Worm (Caenorhabditis elegans) whole organism, L4 larva: ENCODE measurements around the gene srd-7.
A peak's percentile ranks its signal among the peaks of the same experiment; 100 is the strongest.

Experiments
- D1046.2 ChIP-seq: fragments of 200-800 bp; sonication (Bioruptor generic); IDR thresholded peaks from 2 replicates; pipeline ENCODE4 v1.3.6; 2022; ENCODE audit warnings: missing genetic modification characterization, missing compliant biosample characterization
- F49E8.2 ChIP-seq: sonication (generic microtip); optimal IDR thresholded peaks from 2 replicates; lab custom pipeline; 2016; ENCODE audit warnings: missing compliant biosample characterization, mild to moderate bottlenecking, missing genetic modification characterization, borderline replicate concordance
- Y5F2A.4 ChIP-seq: fragments of 200-800 bp; sonication (Bioruptor generic); optimal IDR thresholded peaks from 2 replicates; lab custom pipeline; 2018; ENCODE audit warnings: mild to moderate bottlenecking, missing genetic modification characterization, missing compliant biosample characterization
- aly-2 ChIP-seq: sonication (generic microtip); optimal IDR thresholded peaks from 2 replicates; lab custom pipeline; 2018; ENCODE audit warnings: missing biosample characterization, missing genetic modification characterization
- ama-1 ChIP-seq: fragments of 150-350 bp; optimal IDR thresholded peaks from 2 replicates; lab custom pipeline; 2014; ENCODE audit warnings: inconsistent platforms, mixed read lengths
- ceh-20 ChIP-seq: fragments of 200-800 bp; sonication (Bioruptor generic); IDR thresholded peaks from 2 replicates; pipeline ENCODE4 v1.3.6; 2022; ENCODE audit warnings: missing genetic modification reagents, missing genetic modification characterization, missing compliant biosample characterization
- ceh-28 ChIP-seq: fragments of 150-350 bp; optimal IDR thresholded peaks from 2 replicates; lab custom pipeline; 2014; ENCODE audit warnings: missing biosample characterization, missing genetic modification reagents, missing genetic modification characterization
- ceh-32 ChIP-seq: sonication (generic microtip); optimal IDR thresholded peaks from 2 replicates; lab custom pipeline; 2016; ENCODE audit warnings: mild to moderate bottlenecking, missing genetic modification characterization, missing compliant biosample characterization; ENCODE audit not compliant: poor library complexity
- ceh-62 ChIP-seq: sonication (generic microtip); optimal IDR thresholded peaks from 2 replicates; lab custom pipeline; 2017; ENCODE audit warnings: missing biosample characterization, missing genetic modification characterization
- cey-2 ChIP-seq: sonication (generic microtip); optimal IDR thresholded peaks from 3 replicates; lab custom pipeline; 2017; ENCODE audit warnings: missing genetic modification characterization, mild to moderate bottlenecking, missing compliant biosample characterization, antibody characterized with exemption, borderline replicate concordance; ENCODE audit not compliant: insufficient read depth
- daf-12 ChIP-seq: fragments of 150-350 bp; optimal IDR thresholded peaks from 2 replicates; lab custom pipeline; 2014; ENCODE audit warnings: missing biosample characterization, missing genetic modification reagents, missing genetic modification characterization
- daf-16 ChIP-seq, 3 experiments: sonication (generic microtip); optimal IDR thresholded peaks; 2 replicates each; lab custom pipeline; 2016 to 2017; ENCODE audit warnings: missing genetic modification characterization in 3 of 3, missing genetic modification reagents in 3 of 3, mild to moderate bottlenecking in 2 of 3, missing compliant biosample characterization in 2 of 3, missing biosample characterization in 1 of 3, moderate library complexity in 1 of 3
- daf-19 ChIP-seq: fragments of 200-800 bp; sonication (Bioruptor generic); conservative IDR thresholded peaks from 2 replicates; pipeline ENCODE4 v1.3.6; 2022; ENCODE audit warnings: missing genetic modification characterization, missing compliant biosample characterization
- dmd-6 ChIP-seq: fragments of 200-800 bp; sonication (Bioruptor generic); IDR thresholded peaks from 2 replicates; pipeline ENCODE4 v1.3.6; 2022; ENCODE audit warnings: missing genetic modification reagents, missing genetic modification characterization, missing compliant biosample characterization
- dpl-1 ChIP-seq: fragments of 150-350 bp; optimal IDR thresholded peaks from 2 replicates; lab custom pipeline; 2014; ENCODE audit warnings: missing biosample characterization, missing genetic modification reagents, missing genetic modification characterization
- dve-1 ChIP-seq: sonication (generic microtip); optimal IDR thresholded peaks from 2 replicates; lab custom pipeline; 2017; ENCODE audit warnings: antibody characterized with exemption, mild to moderate bottlenecking, missing genetic modification characterization, missing compliant biosample characterization; ENCODE audit not compliant: insufficient read depth
- egl-43 ChIP-seq: fragments of 200-800 bp; sonication (Bioruptor generic); IDR thresholded peaks from 2 replicates; pipeline ENCODE4 v1.3.6; 2022; ENCODE audit warnings: missing genetic modification reagents, missing genetic modification characterization, missing compliant biosample characterization
- fkh-10 ChIP-seq: fragments of 150-350 bp; optimal IDR thresholded peaks from 2 replicates; lab custom pipeline; 2014; ENCODE audit warnings: missing biosample characterization, missing genetic modification reagents, missing genetic modification characterization
- hlh-11 ChIP-seq: fragments of 200-800 bp; sonication (Bioruptor generic); optimal IDR thresholded peaks from 2 replicates; lab custom pipeline; 2018; ENCODE audit warnings: mild to moderate bottlenecking, missing genetic modification characterization, missing compliant biosample characterization
- hlh-30 ChIP-seq: sonication (generic microtip); optimal IDR thresholded peaks from 2 replicates; lab custom pipeline; 2017; ENCODE audit warnings: antibody characterized with exemption, mild to moderate bottlenecking, missing genetic modification characterization, missing compliant biosample characterization; ENCODE audit not compliant: insufficient read depth
- lin-1 ChIP-seq: fragments of 200-800 bp; sonication (Bioruptor generic); IDR thresholded peaks from 2 replicates; pipeline ENCODE4 v1.3.6; 2022; ENCODE audit warnings: missing genetic modification reagents, missing genetic modification characterization, missing compliant biosample characterization
- lin-29 ChIP-seq: fragments of 200-800 bp; sonication (Bioruptor generic); IDR thresholded peaks from 2 replicates; pipeline ENCODE4 v1.3.6; 2022; ENCODE audit warnings: missing genetic modification reagents, missing genetic modification characterization, missing compliant biosample characterization
- lsy-2 ChIP-seq, 2 experiments: fragments of 150-350 bp in 1 of 2; sonication (generic microtip) in 1 of 2; optimal IDR thresholded peaks; 2 replicates each; lab custom pipeline; 2014 to 2017; ENCODE audit warnings: missing biosample characterization in 2 of 2, missing genetic modification characterization in 2 of 2
- madf-5 ChIP-seq, 2 experiments: fragments of 200-800 bp; sonication (Bioruptor generic); IDR thresholded peaks; 2 replicates each; pipeline ENCODE4 v1.3.6; 2022; ENCODE audit warnings: missing compliant biosample characterization in 2 of 2, missing genetic modification characterization in 2 of 2
- mdl-1 ChIP-seq, 2 experiments: fragments of 150-350 bp in 1 of 2; sonication (generic microtip) in 1 of 2; optimal IDR thresholded peaks; 2 replicates each; lab custom pipeline; 2014 to 2017; ENCODE audit warnings: missing biosample characterization in 2 of 2, missing genetic modification characterization in 2 of 2
- mdt-29 ChIP-seq: fragments of 200-800 bp; sonication (Bioruptor generic); IDR thresholded peaks from 2 replicates; pipeline ENCODE4 v1.3.6; 2022; ENCODE audit warnings: missing genetic modification reagents, missing genetic modification characterization, missing compliant biosample characterization
- mes-2 ChIP-seq: sonication (generic microtip); optimal IDR thresholded peaks from 2 replicates; lab custom pipeline; 2016; ENCODE audit warnings: missing genotype, mild to moderate bottlenecking, missing genetic modification characterization, missing compliant biosample characterization; ENCODE audit not compliant: poor library complexity, severe bottlenecking
- mxl-2 ChIP-seq: fragments of 200-800 bp; sonication (Bioruptor generic); conservative IDR thresholded peaks from 2 replicates; pipeline ENCODE4 v1.3.6; 2022; ENCODE audit warnings: missing genetic modification reagents, missing genetic modification characterization, missing compliant biosample characterization
- mxl-3 ChIP-seq: fragments of 200-800 bp; sonication (Bioruptor generic); optimal IDR thresholded peaks from 2 replicates; lab custom pipeline; 2018; ENCODE audit warnings: mild to moderate bottlenecking, missing genetic modification characterization, missing compliant biosample characterization
- nhr-25 ChIP-seq: sonication (generic microtip); optimal IDR thresholded peaks from 2 replicates; lab custom pipeline; 2017; ENCODE audit warnings: missing genetic modification characterization, mild to moderate bottlenecking, missing compliant biosample characterization, antibody characterized with exemption, moderate library complexity, borderline replicate concordance; ENCODE audit not compliant: insufficient read depth
- nhr-28 ChIP-seq: fragments of 150-350 bp; optimal IDR thresholded peaks from 2 replicates; lab custom pipeline; 2014; ENCODE audit warnings: missing biosample characterization, missing genetic modification characterization
- nhr-48 ChIP-seq: sonication (generic microtip); optimal IDR thresholded peaks from 2 replicates; lab custom pipeline; 2016; ENCODE audit warnings: mild to moderate bottlenecking, missing genetic modification characterization, missing compliant biosample characterization
- pha-4 ChIP-seq, 2 experiments: fragments of 150-350 bp in 1 of 2; fragments of 200-800 bp in 1 of 2; sonication (Bioruptor generic) in 1 of 2; IDR thresholded peaks in 1 of 2; optimal IDR thresholded peaks in 1 of 2; 2 replicates each; pipeline versions ENCODE4 v1.3.6 to Lab custom; 2014 to 2022; ENCODE audit warnings: missing genetic modification characterization in 2 of 2, missing genetic modification reagents in 2 of 2, missing biosample characterization in 1 of 2, missing compliant biosample characterization in 1 of 2
- saeg-2 ChIP-seq: fragments of 200-800 bp; sonication (Bioruptor generic); IDR thresholded peaks from 2 replicates; pipeline ENCODE4 v1.3.6; 2022; ENCODE audit warnings: missing genetic modification reagents, missing genetic modification characterization, missing compliant biosample characterization
- snpc-1.2 ChIP-seq: fragments of 200-800 bp; sonication (Bioruptor generic); IDR thresholded peaks from 2 replicates; pipeline ENCODE4 v1.3.6; 2022; ENCODE audit warnings: missing genetic modification reagents, missing genetic modification characterization, missing compliant biosample characterization
- spr-3 ChIP-seq: fragments of 200-800 bp; sonication (Bioruptor generic); optimal IDR thresholded peaks from 2 replicates; lab custom pipeline; 2018; ENCODE audit warnings: mild to moderate bottlenecking, missing genetic modification characterization, missing compliant biosample characterization
- tag-97 ChIP-seq: fragments of 200-800 bp; sonication (Bioruptor generic); IDR thresholded peaks from 2 replicates; pipeline ENCODE4 v1.3.6; 2022; ENCODE audit warnings: missing genetic modification characterization, missing compliant biosample characterization
- unc-130 ChIP-seq: sonication (generic microtip); optimal IDR thresholded peaks from 2 replicates; lab custom pipeline; 2016; ENCODE audit warnings: missing genetic modification reagents, missing genetic modification characterization, missing compliant biosample characterization
- unc-62 ChIP-seq, 3 experiments: fragments of 150-350 bp in 1 of 3; sonication (generic microtip); optimal IDR thresholded peaks in 2 of 3; peaks in 1 of 3; 1 replicate in 1 of 3; 2 replicates in 2 of 3; lab custom pipeline; 2014 to 2017; ENCODE audit warnings: missing biosample characterization in 3 of 3, missing genetic modification characterization in 3 of 3, missing genetic modification reagents in 3 of 3, missing genotype in 1 of 3
- vab-7 ChIP-seq: fragments of 200-800 bp; sonication (Bioruptor generic); IDR thresholded peaks from 2 replicates; pipeline ENCODE4 v1.3.6; 2022; ENCODE audit warnings: missing genetic modification reagents, missing genetic modification characterization, missing compliant biosample characterization
- zfp-2 ChIP-seq: sonication (generic microtip); optimal IDR thresholded peaks from 2 replicates; lab custom pipeline; 2016; ENCODE audit warnings: mild to moderate bottlenecking, missing genetic modification characterization, missing compliant biosample characterization
- zip-11 ChIP-seq: fragments of 200-800 bp; sonication (Bioruptor generic); IDR thresholded peaks from 2 replicates; pipeline ENCODE4 v1.3.6; 2022; ENCODE audit warnings: missing genetic modification characterization, missing compliant biosample characterization
- ztf-7 ChIP-seq: fragments of 150-350 bp; optimal IDR thresholded peaks from 2 replicates; lab custom pipeline; 2014; ENCODE audit warnings: missing biosample characterization, missing genetic modification characterization

The srd-7 gene

ce11 chrIV:10795678-10796077, 9.0 kb upstream of the srd-7 start (continued):
- TF ChIP-seq D1046.2 (GFP tag; lab: Robert Waterston, UW) (no peak), unc-130 (GFP tag; lab: Kevin White, UChicago) (no peak), mxl-2 (GFP tag; lab: Robert Waterston, UW) (no peak), Y5F2A.4 (GFP tag; lab: Kevin White, UChicago) (no peak), F49E8.2 (tag; lab: Kevin White, UChicago) (no peak), lin-29 (GFP tag; lab: Robert Waterston, UW) (no peak), ceh-32 (no peak), mes-2 (no peak), ceh-20 (no peak), lin-1 (GFP tag; lab: Robert Waterston, UW) (no peak), daf-19 (GFP tag; lab: Robert Waterston, UW) (no peak), hlh-11 (tag; lab: Kevin White, UChicago) (peak; percentile 76), daf-16 (GFP tag; optimal IDR thresholded peaks at IDR 0.05; lab: Kevin White, UChicago) (no peak), daf-16 (tag; optimal IDR thresholded peaks at IDR 0.05; lab: Kevin White, UChicago) (peak; percentile 96), ceh-28 (no peak), daf-12 (tag; lab: Kevin White, UChicago) (no peak), ztf-7 (tag; lab: Kevin White, UChicago) (no peak), ceh-62 (tag; lab: Kevin White, UChicago) (no peak), spr-3 (no peak), pha-4 (GFP tag; IDR thresholded peaks at IDR 0.05; lab: Robert Waterston, UW) (no peak), pha-4 (tag; optimal IDR thresholded peaks at IDR 0.05; lab: Kevin White, UChicago) (no peak), tag-97 (GFP tag; lab: Robert Waterston, UW) (no peak), snpc-1.2 (GFP tag; lab: Robert Waterston, UW) (no peak), mdl-1 (tag; optimal IDR thresholded peaks at IDR 0.05; lab: Kevin White, UChicago) (no peak), dmd-6 (GFP tag; lab: Robert Waterston, UW) (peak; percentile 46; the same call in 1 of the 2 replicates)

- TF ChIP-seq aly-2 (tag; lab: Kevin White, UChicago): no peak
- TF ChIP-seq dve-1 (tag; lab: Kevin White, UChicago): no peak
- no peak for TF ChIP-seq madf-5 (GFP tag; IDR thresholded peaks at IDR 0.05; lab: Robert Waterston, UW)
- no peak for TF ChIP-seq hlh-30 (tag; lab: Kevin White, UChicago)
- no peak for TF ChIP-seq hlh-11 (tag; lab: Kevin White, UChicago)
- no peak for TF ChIP-seq cey-2 (tag; lab: Kevin White, UChicago)
- no peak for TF ChIP-seq zfp-2 (tag; lab: Kevin White, UChicago)
- TF ChIP-seq zip-11 (GFP tag; lab: Robert Waterston, UW): no peak
Observed at ce11 chrIV:10790353-10790752, 3.7 kb upstream of the srd-7 start, which contains the start of gene pept-2. Gene pept-2, plus strand, starts transcription at chrIV:10790653.

ce11 chrIV:10784085-10784484, 2.5 kb downstream of the srd-7 start:
- TF ChIP-seq dpl-1 (no peak), ztf-7 (tag; lab: Kevin White, UChicago) (no peak), lin-29 (GFP tag; lab: Robert Waterston, UW) (no peak), unc-130 (GFP tag; lab: Kevin White, UChicago) (no peak), ceh-20 (no peak), egl-43 (GFP tag; lab: Robert Waterston, UW) (no peak), mdt-29 (GFP tag; lab: Robert Waterston, UW) (no peak), nhr-48 (tag; lab: Kevin White, UChicago) (peak; percentile 72), mxl-3 (GFP tag; lab: Kevin White, UChicago) (peak; percentile 56), unc-62 (GFP tag; optimal IDR thresholded peaks at IDR 0.05 in 1 of 2; lab: Kevin White, UChicago) (peak in 1 of 2 experiments; percentile 54), unc-62 (tag; optimal IDR thresholded peaks at IDR 0.05; lab: Kevin White, UChicago) (no peak), daf-12 (tag; lab: Kevin White, UChicago) (no peak), dve-1 (tag; lab: Kevin White, UChicago) (no peak), saeg-2 (GFP tag; lab: Robert Waterston, UW) (no peak), nhr-25 (tag; lab: Kevin White, UChicago) (peak; percentile 20), fkh-10 (GFP tag; lab: Kevin White, UChicago) (no peak), ama-1 (lab: Kevin White, UChicago) (no peak), vab-7 (GFP tag; lab: Robert Waterston, UW) (no peak), lsy-2 (tag; optimal IDR thresholded peaks at IDR 0.05; lab: Kevin White, UChicago) (no peak), mdl-1 (tag; optimal IDR thresholded peaks at IDR 0.05; lab: Kevin White, UChicago) (peak in 1 of 2 experiments; percentile 64), nhr-28 (tag; lab: Kevin White, UChicago) (peak; percentile 62), zfp-2 (tag; lab: Kevin White, UChicago) (no peak), hlh-11 (tag; lab: Kevin White, UChicago) (peak; percentile 51)
